Worm (Caenorhabditis elegans) whole organism, L1 larva: Measurements from ENCODE around the gene actl-1.

Source experiments
- elt-2 ChIP-seq: sonication (generic microtip); optimal IDR thresholded peaks from 2 replicates; lab custom pipeline; 2016; ENCODE audit warnings: missing genetic modification characterization, mild to moderate bottlenecking, inconsistent platforms, missing compliant biosample characterization, missing genetic modification reagents
- ets-5 ChIP-seq: fragments of 200-800 bp; sonication (Bioruptor generic); IDR thresholded peaks from 2 replicates; pipeline ENCODE4 v1.3.6; 2022; ENCODE audit warnings: missing genetic modification characterization, missing compliant biosample characterization
- nhr-11 ChIP-seq: fragments of 150-350 bp; optimal IDR thresholded peaks from 2 replicates; lab custom pipeline; 2014; ENCODE audit warnings: missing biosample characterization, missing genetic modification characterization
- nhr-237 ChIP-seq: fragments of 150-350 bp; optimal IDR thresholded peaks from 2 replicates; lab custom pipeline; 2014; ENCODE audit warnings: missing biosample characterization, missing genetic modification characterization
- pqm-1 ChIP-seq: sonication (generic microtip); optimal IDR thresholded peaks from 3 replicates; lab custom pipeline; 2017; ENCODE audit warnings: missing biosample characterization, missing genetic modification characterization
- unc-62 ChIP-seq: fragments of 150-350 bp; optimal IDR thresholded peaks from 2 replicates; lab custom pipeline; 2014; ENCODE audit warnings: missing biosample characterization, missing genetic modification reagents, missing genetic modification characterization
- zag-1 ChIP-seq: fragments of 150-350 bp; optimal IDR thresholded peaks from 2 replicates; lab custom pipeline; 2014; ENCODE audit warnings: missing biosample characterization, missing genetic modification characterization

DNA sequence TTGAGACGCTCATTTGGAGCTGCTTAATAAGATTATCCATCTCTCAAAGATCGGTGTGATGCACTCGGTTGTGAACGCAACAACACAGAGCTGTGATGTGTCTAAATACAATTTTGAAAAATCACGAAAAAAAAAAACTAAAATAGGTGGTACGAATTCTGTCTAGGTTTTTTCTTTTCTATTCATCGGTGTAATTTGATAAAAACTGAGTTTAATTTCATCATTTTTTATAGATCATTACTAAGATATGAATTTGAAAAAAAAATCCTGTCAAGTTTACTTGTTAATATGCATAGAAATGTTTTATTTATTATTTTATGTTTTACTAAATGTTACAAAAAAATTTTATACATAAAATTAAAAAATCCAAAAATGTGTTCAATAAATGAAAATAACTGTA lies 30.4 kb upstream of the actl-1 start, which contains the start of gene ceh-60:
- TF ChIP-seq nhr-237 (tag; lab: Kevin White, UChicago): no peak
- TF ChIP-seq zag-1 (tag; lab: Kevin White, UChicago): no peak
- TF ChIP-seq elt-2 (tag; lab: Kevin White, UChicago): no peak
- no peak for TF ChIP-seq unc-62
- TF ChIP-seq ets-5: no peak
- no peak for TF ChIP-seq pqm-1 (tag; lab: Kevin White, UChicago)
- no peak for TF ChIP-seq nhr-11
